Worm (Caenorhabditis elegans): ENCODE data around the gene nhr-281.

The nhr-281 gene

DNA sequence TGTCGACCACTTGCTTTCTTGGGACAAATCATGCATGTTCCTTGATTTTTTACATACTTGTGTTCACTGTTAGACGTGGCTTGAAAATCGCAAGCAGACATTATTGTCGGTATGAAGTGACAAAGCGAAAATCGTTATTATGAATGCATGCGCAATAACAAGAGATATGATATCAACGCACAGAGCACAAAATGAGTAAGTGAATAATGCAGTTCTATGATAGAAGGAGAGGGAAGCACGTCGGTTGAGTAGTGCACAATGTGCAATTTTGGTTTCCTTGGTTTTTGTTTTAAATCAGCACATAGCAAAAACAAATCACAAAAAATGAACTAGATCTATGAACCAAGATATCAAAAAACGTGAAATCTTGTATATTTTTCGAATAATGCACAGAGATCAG is at the start of gene nhr-281:
Gene nhr-281 (minus strand): TSS at position 101 of the 400 bp plus-strand sequence.
- no peak for TF ChIP-seq sea-2 (GFP tag; optimal IDR thresholded peaks at IDR 0.05)

DNA sequence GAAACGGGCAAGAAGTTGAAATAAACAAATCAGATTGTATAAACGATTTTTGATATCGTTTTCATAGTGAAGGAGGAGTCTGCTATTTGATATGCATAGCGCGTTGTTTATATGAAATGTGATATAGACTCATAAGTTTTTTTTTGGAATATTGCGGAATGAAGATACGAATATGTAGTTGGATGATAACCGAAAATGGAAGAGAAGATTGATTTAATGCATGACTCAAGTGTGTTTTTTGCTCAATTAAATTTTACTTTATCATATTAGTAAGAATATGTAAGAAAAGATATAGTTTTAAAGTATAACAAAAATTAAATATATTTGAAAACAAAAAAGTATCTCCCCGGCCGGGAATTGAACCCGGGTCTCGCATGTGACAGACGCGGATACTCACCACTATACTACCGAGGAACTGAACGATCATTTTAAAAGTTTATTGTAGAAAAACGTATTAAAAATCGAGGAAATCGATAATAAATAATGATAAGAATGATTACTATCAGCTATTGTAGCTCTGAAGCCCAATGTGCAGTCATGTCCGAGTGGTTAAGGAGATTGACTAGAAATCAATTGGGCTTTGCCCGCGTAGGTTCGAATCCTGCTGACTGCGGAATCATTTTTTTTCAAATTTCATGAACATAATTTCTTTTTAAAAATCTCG is 48.6 kb upstream of the nhr-281 start, which contains the start of gene lgc-25:
Gene lgc-25 (minus strand): TSS at position 51 of the 664 bp plus-strand sequence.
- TF ChIP-seq elt-2 (tag; optimal IDR thresholded peaks at IDR 0.05) (peak; percentile 56), ceh-28 (tag; optimal IDR thresholded peaks at IDR 0.05) (peak; percentile 47), aly-2 (tag; optimal IDR thresholded peaks at IDR 0.05) (no peak), hmg-11 (tag; optimal IDR thresholded peaks at IDR 0.05) (no peak), nhr-77 (tag; optimal IDR thresholded peaks at IDR 0.05) (no peak), sea-2 (GFP tag; optimal IDR thresholded peaks at IDR 0.05) (no peak), nhr-43 (tag; optimal IDR thresholded peaks at IDR 0.05; ENCODE audit: poor library complexity, severe bottlenecking) (peak; percentile 29), nhr-28 (tag; optimal IDR thresholded peaks at IDR 0.05) (no peak), daf-12 (tag; optimal IDR thresholded peaks at IDR 0.05) (no peak), pqm-1 (tag; optimal IDR thresholded peaks at IDR 0.05) (peak; percentile 88), R02D3.7 (tag; optimal IDR thresholded peaks at IDR 0.05) (no peak), eor-1 (tag; optimal IDR thresholded peaks at IDR 0.05) (no peak), nhr-237 (tag; optimal IDR thresholded peaks at IDR 0.05) (no peak), nfya-1 (tag; optimal IDR thresholded peaks at IDR 0.05; ENCODE audit: insufficient read depth) (no peak), ama-1 (optimal IDR thresholded peaks at IDR 0.05) (no peak)

DNA sequence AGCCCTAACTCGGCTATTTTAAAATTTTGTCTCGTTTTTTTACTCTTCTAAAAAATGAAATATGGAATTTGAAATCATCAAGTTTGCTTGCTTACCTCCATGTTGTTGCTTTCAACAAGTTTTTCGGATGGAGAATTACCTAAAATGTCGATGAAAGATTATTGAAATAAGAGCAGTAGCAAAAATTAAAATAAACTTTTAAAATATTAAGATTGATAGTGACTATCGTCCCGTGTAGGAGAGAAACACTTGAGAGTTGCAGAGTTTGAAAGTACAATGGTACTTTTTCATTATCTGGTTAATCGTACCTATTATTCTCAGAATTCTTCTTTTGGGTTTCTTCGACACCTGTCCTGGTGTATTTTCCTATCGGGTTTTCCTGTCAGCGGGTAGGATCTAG is 43.7 kb upstream of the nhr-281 start, which contains the start of gene ceh-90:
Gene ceh-90 (minus strand): TSS at position 101 of the 400 bp plus-strand sequence.
- TF ChIP-seq nhr-43 (tag; optimal IDR thresholded peaks at IDR 0.05; ENCODE audit: poor library complexity, severe bottlenecking): no peak
- TF ChIP-seq pha-4 (tag; optimal IDR thresholded peaks at IDR 0.05): no peak
- no peak for TF ChIP-seq nhr-237 (tag; optimal IDR thresholded peaks at IDR 0.05)
- no peak for TF ChIP-seq nhr-28 (tag; optimal IDR thresholded peaks at IDR 0.05)
- TF ChIP-seq nhr-11 (tag; optimal IDR thresholded peaks at IDR 0.05): no peak
- TF ChIP-seq hmg-11 (tag; optimal IDR thresholded peaks at IDR 0.05): no peak
- TF ChIP-seq ceh-9 (tag; optimal IDR thresholded peaks at IDR 0.05): no peak
- no peak for TF ChIP-seq nhr-76 (tag; optimal IDR thresholded peaks at IDR 0.05)
- TF ChIP-seq nhr-77 (tag; optimal IDR thresholded peaks at IDR 0.05): no peak
- TF ChIP-seq ceh-82 (tag; optimal IDR thresholded peaks at IDR 0.05): no peak
- no peak for TF ChIP-seq sea-2 (GFP tag; optimal IDR thresholded peaks at IDR 0.05)
- no peak for TF ChIP-seq elt-3 (tag; optimal IDR thresholded peaks at IDR 0.05)
- no peak for TF ChIP-seq R02D3.7 (tag; optimal IDR thresholded peaks at IDR 0.05)
- no peak for TF ChIP-seq egl-27 (tag; optimal IDR thresholded peaks at IDR 0.05)
- TF ChIP-seq nhr-67 (tag; optimal IDR thresholded peaks at IDR 0.05): no peak
- TF ChIP-seq ztf-4 (tag; optimal IDR thresholded peaks at IDR 0.05): no peak

DNA sequence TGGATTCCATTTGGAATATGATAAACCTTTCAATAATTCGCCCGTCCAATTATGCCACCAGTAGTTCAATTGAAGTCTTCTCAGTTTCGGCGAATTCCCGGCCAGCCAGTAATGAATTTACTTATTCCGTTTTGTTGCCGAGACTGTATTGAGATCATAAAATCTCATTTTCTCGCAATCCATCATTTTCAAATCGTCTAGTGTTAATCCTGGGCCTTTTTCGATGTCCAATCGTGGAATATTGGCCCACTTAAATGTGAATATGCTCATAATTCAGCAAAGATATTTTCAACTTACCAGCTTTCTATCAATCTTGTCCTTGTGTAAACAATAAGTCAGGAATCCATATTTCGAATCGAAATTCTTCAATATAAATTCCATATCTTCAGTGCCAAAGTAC is 39.4 kb upstream of the nhr-281 start:
- TF ChIP-seq nhr-12 (tag; optimal IDR thresholded peaks at IDR 0.05): no peak
- no peak for TF ChIP-seq unc-62 (GFP tag; optimal IDR thresholded peaks at IDR 0.05)
- no peak for TF ChIP-seq daf-12 (tag; optimal IDR thresholded peaks at IDR 0.05)
- no peak for TF ChIP-seq pha-4 (tag; optimal IDR thresholded peaks at IDR 0.05)

DNA sequence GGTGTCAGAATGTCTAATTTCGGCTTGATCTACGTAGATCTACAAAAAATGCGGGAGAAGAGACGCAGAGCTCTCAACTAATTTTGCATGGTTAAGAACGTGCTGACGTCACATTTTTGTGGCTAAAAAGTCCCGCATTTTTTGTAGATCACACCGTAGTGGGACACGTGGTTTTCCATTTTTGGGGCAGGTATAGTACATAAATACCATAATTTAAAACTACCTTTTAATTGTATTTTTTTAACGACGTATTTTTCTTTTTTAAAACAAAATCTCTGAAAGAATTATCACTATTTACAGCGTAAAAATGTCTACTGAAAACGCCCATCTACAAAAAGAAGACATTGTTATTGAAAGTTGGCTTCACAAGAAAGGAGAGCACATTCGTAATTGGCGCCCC is 34.2 kb upstream of the nhr-281 start, which contains the start of gene akt-2:
Gene akt-2 (plus strand): TSS at position 301 of the 400 bp plus-strand sequence.
- no peak for TF ChIP-seq nhr-12 (tag; optimal IDR thresholded peaks at IDR 0.05)
- no peak for TF ChIP-seq elt-1 (tag; optimal IDR thresholded peaks at IDR 0.05)
- no peak for TF ChIP-seq nhr-11 (tag; optimal IDR thresholded peaks at IDR 0.05)
- no peak for TF ChIP-seq aly-2 (tag; optimal IDR thresholded peaks at IDR 0.05)
- TF ChIP-seq ceh-82 (tag; optimal IDR thresholded peaks at IDR 0.05): no peak
- no peak for TF ChIP-seq hmg-11 (tag; optimal IDR thresholded peaks at IDR 0.05)
- no peak for TF ChIP-seq unc-39 (tag; optimal IDR thresholded peaks at IDR 0.05)
- no peak for TF ChIP-seq ama-1 (optimal IDR thresholded peaks at IDR 0.05)
- TF ChIP-seq fkh-2 (tag; optimal IDR thresholded peaks at IDR 0.05): no peak
- no peak for TF ChIP-seq nhr-23 (tag; optimal IDR thresholded peaks at IDR 0.05)
- no peak for TF ChIP-seq nhr-77 (tag; optimal IDR thresholded peaks at IDR 0.05)

DNA sequence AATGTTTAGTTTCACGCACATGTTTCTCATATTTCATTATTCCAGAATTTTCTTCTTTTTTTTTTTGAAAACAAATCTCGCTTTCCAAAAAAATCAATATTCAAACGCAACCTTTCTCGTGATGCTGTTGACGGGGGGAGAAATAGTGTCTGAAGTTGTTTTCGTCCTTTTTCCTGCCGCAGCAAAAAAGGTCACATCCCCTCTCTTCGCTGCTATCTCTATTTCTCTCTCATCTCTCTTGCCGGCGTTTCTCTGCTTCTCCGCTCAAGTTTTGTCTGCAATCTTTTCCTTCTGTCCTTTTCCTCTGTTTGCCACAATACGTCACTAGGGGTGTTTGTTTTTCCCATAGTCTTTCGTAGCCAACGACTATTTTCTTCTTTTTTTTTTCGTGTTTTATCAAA is 33.5 kb upstream of the nhr-281 start:
- no peak for TF ChIP-seq nhr-237 (tag; optimal IDR thresholded peaks at IDR 0.05)
- TF ChIP-seq fkh-2 (tag; optimal IDR thresholded peaks at IDR 0.05): no peak
- TF ChIP-seq ceh-16 (tag; optimal IDR thresholded peaks at IDR 0.05): no peak
- TF ChIP-seq snpc-4 (tag; optimal IDR thresholded peaks at IDR 0.05): peak; percentile 51
- no peak for TF ChIP-seq egl-5 (tag; optimal IDR thresholded peaks at IDR 0.05)
- no peak for TF ChIP-seq ztf-4 (tag; optimal IDR thresholded peaks at IDR 0.05)
- TF ChIP-seq jun-1 (tag; optimal IDR thresholded peaks at IDR 0.05): peak; percentile 80
- peak; percentile 52 for TF ChIP-seq elt-2 (tag; optimal IDR thresholded peaks at IDR 0.05)
- no peak for TF ChIP-seq R02D3.7 (tag; optimal IDR thresholded peaks at IDR 0.05)
- peak; percentile 22 for TF ChIP-seq lin-15B (tag; optimal IDR thresholded peaks at IDR 0.05)
- TF ChIP-seq daf-12 (tag; optimal IDR thresholded peaks at IDR 0.05): no peak
- TF ChIP-seq ama-1 (optimal IDR thresholded peaks at IDR 0.05): peak; percentile 4
- peak; percentile 93 for TF ChIP-seq nhr-25 (tag; optimal IDR thresholded peaks at IDR 0.05)
- peak; percentile 47 for TF ChIP-seq tbx-2 (tag; optimal IDR thresholded peaks at IDR 0.05)
- no peak for TF ChIP-seq zag-1 (tag; optimal IDR thresholded peaks at IDR 0.05)
- TF ChIP-seq fos-1 (tag; optimal IDR thresholded peaks at IDR 0.05): no peak
- TF ChIP-seq nhr-12 (tag; optimal IDR thresholded peaks at IDR 0.05): no peak
- no peak for TF ChIP-seq ceh-82 (tag; optimal IDR thresholded peaks at IDR 0.05)
- TF ChIP-seq elt-1 (tag; optimal IDR thresholded peaks at IDR 0.05): peak; percentile 27
- TF ChIP-seq lsy-12 (tag; optimal IDR thresholded peaks at IDR 0.05): no peak

Measured in whole organism, L3 larva.